Worm (Caenorhabditis elegans) whole organism, L3 larva: ENCODE data around the gene ZK632.4.

ENCODE experiments used
- aly-2 ChIP-seq: fragments of 150-350 bp; optimal IDR thresholded peaks from 2 replicates; lab custom pipeline; 2014; ENCODE audit warnings: missing biosample characterization, missing genetic modification characterization
- ama-1 ChIP-seq: fragments of 150-350 bp; optimal IDR thresholded peaks from 2 replicates; lab custom pipeline; 2018
- ceh-16 ChIP-seq: sonication (generic microtip); optimal IDR thresholded peaks from 2 replicates; lab custom pipeline; 2017; ENCODE audit warnings: missing biosample characterization, missing genetic modification characterization
- ceh-28 ChIP-seq: fragments of 150-350 bp; optimal IDR thresholded peaks from 2 replicates; lab custom pipeline; 2014; ENCODE audit warnings: missing biosample characterization, missing genetic modification reagents, missing genetic modification characterization
- ceh-82 ChIP-seq: fragments of 150-350 bp; optimal IDR thresholded peaks from 2 replicates; lab custom pipeline; 2014; ENCODE audit warnings: missing biosample characterization, missing genetic modification characterization
- ceh-9 ChIP-seq: sonication (generic microtip); optimal IDR thresholded peaks from 2 replicates; lab custom pipeline; 2018; ENCODE audit warnings: missing biosample characterization, missing genetic modification characterization
- daf-12 ChIP-seq: fragments of 150-350 bp; optimal IDR thresholded peaks from 2 replicates; lab custom pipeline; 2014; ENCODE audit warnings: missing biosample characterization, missing genetic modification reagents, missing genetic modification characterization
- elt-2 ChIP-seq: sonication (generic microtip); optimal IDR thresholded peaks from 2 replicates; lab custom pipeline; 2016; ENCODE audit warnings: missing genetic modification reagents, mild to moderate bottlenecking, missing genetic modification characterization, missing compliant biosample characterization
- elt-3 ChIP-seq, 3 experiments: fragments of 150-350 bp in 1 of 3; sonication (generic microtip) in 2 of 3; optimal IDR thresholded peaks; 2 replicates in 2 of 3; 4 replicates in 1 of 3; lab custom pipeline; 2014 to 2017; ENCODE audit warnings: missing biosample characterization in 3 of 3, missing genetic modification characterization in 3 of 3
- eor-1 ChIP-seq, 2 experiments: fragments of 150-350 bp; optimal IDR thresholded peaks; 2 replicates each; lab custom pipeline; 2014 to 2018; ENCODE audit warnings: missing biosample characterization in 2 of 2, missing genetic modification characterization in 2 of 2
- fkh-10 ChIP-seq: sonication (generic microtip); optimal IDR thresholded peaks from 2 replicates; lab custom pipeline; 2017; ENCODE audit warnings: missing biosample characterization, missing genetic modification reagents, missing genetic modification characterization
- fos-1 ChIP-seq: fragments of 150-350 bp; optimal IDR thresholded peaks from 2 replicates; lab custom pipeline; 2014; ENCODE audit warnings: missing biosample characterization, missing genetic modification characterization
- hmg-11 ChIP-seq: sonication (generic microtip); optimal IDR thresholded peaks from 2 replicates; lab custom pipeline; 2016; ENCODE audit warnings: missing genetic modification characterization, missing compliant biosample characterization
- lin-39 ChIP-seq: fragments of 150-350 bp; optimal IDR thresholded peaks from 2 replicates; lab custom pipeline; 2018; ENCODE audit warnings: missing biosample characterization, missing genetic modification reagents, missing genetic modification characterization
- lsy-12 ChIP-seq: sonication (generic microtip); optimal IDR thresholded peaks from 2 replicates; lab custom pipeline; 2016; ENCODE audit warnings: mild to moderate bottlenecking, missing genetic modification characterization, missing compliant biosample characterization
- nhr-11 ChIP-seq: fragments of 150-350 bp; optimal IDR thresholded peaks from 2 replicates; lab custom pipeline; 2014; ENCODE audit warnings: missing biosample characterization, missing genetic modification characterization
- nhr-12 ChIP-seq: fragments of 150-350 bp; optimal IDR thresholded peaks from 2 replicates; lab custom pipeline; 2014; ENCODE audit warnings: missing biosample characterization, missing genetic modification characterization
- nhr-23 ChIP-seq: fragments of 150-350 bp; optimal IDR thresholded peaks from 2 replicates; lab custom pipeline; 2014; ENCODE audit warnings: missing biosample characterization, missing genetic modification reagents, missing genetic modification characterization
- nhr-237 ChIP-seq: fragments of 150-350 bp; optimal IDR thresholded peaks from 2 replicates; lab custom pipeline; 2014; ENCODE audit warnings: missing biosample characterization, missing genetic modification characterization
- nhr-25 ChIP-seq: sonication (generic microtip); optimal IDR thresholded peaks from 2 replicates; lab custom pipeline; 2017; ENCODE audit warnings: missing biosample characterization, missing genetic modification characterization
- nhr-67 ChIP-seq: fragments of 150-350 bp; optimal IDR thresholded peaks from 2 replicates; lab custom pipeline; 2014; ENCODE audit warnings: missing biosample characterization, missing genetic modification characterization
- nhr-77 ChIP-seq: fragments of 150-350 bp; optimal IDR thresholded peaks from 2 replicates; lab custom pipeline; 2014; ENCODE audit warnings: missing biosample characterization, missing genetic modification characterization
- pha-4 ChIP-seq: fragments of 150-350 bp; optimal IDR thresholded peaks from 2 replicates; lab custom pipeline; 2014; ENCODE audit warnings: missing biosample characterization, missing genetic modification reagents, missing genetic modification characterization
- pqm-1 ChIP-seq: fragments of 150-350 bp; optimal IDR thresholded peaks from 2 replicates; lab custom pipeline; 2017; ENCODE audit warnings: missing biosample characterization, missing genetic modification characterization, inconsistent platforms
- sea-2 ChIP-seq: fragments of 150-350 bp; sonication (generic microtip); optimal IDR thresholded peaks from 4 replicates; lab custom pipeline; 2014; ENCODE audit warnings: missing biosample characterization, missing genetic modification reagents, missing genetic modification characterization
- skn-1 ChIP-seq: fragments of 150-350 bp; optimal IDR thresholded peaks from 2 replicates; lab custom pipeline; 2014; ENCODE audit warnings: missing biosample characterization, missing genetic modification characterization
- snpc-4 ChIP-seq: fragments of 150-350 bp; optimal IDR thresholded peaks from 2 replicates; lab custom pipeline; 2014; ENCODE audit warnings: missing biosample characterization, missing genetic modification characterization
- tbx-2 ChIP-seq: sonication (generic microtip); optimal IDR thresholded peaks from 2 replicates; lab custom pipeline; 2016; ENCODE audit warnings: mild to moderate bottlenecking, missing genetic modification characterization, missing compliant biosample characterization
- unc-39 ChIP-seq: sonication (generic microtip); optimal IDR thresholded peaks from 4 replicates; lab custom pipeline; 2017; ENCODE audit warnings: missing biosample characterization, missing genetic modification characterization
- zag-1 ChIP-seq: fragments of 150-350 bp; optimal IDR thresholded peaks from 2 replicates; lab custom pipeline; 2014; ENCODE audit warnings: missing biosample characterization, missing genetic modification characterization
- ztf-11 ChIP-seq: fragments of 150-350 bp; optimal IDR thresholded peaks from 2 replicates; lab custom pipeline; 2014; ENCODE audit warnings: missing biosample characterization, missing genetic modification characterization
- ztf-4 ChIP-seq: fragments of 150-350 bp; optimal IDR thresholded peaks from 2 replicates; lab custom pipeline; 2014; ENCODE audit warnings: missing biosample characterization, missing genetic modification characterization

The ZK632.4 gene

DNA sequence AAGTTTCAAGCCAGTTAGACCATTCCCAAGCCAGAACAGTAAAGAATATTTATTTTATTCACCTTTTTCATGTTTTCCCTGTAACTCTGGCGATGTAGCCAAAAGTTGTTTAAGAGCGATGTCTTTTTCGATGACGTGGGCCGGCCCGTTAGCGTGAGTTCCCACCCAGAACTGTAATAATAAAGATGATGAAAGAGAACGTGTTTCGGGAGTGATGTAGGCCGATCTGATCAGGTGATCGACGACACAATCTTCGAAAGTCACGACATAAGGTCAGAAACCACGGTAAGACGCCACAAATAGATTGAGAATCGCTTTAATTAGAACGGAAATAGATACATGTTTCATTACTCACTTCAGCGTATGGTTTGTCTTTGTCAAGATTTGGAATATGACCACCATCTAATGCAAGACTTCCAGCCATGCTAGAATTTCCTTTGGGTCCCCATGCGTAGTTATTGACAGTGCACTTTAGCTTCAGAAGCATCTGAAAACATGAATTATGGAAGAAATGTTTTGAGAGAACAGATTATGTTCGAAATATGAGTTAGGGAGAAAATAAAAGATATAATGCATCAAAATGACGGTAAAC is at the start of gene ZK632.4:
ZK632.4 (minus strand) TSS at position 487 of the 592 bp plus-strand sequence.
- TF ChIP-seq nhr-25 (peak; percentile 26), fkh-10 (GFP tag; lab: Kevin White, UChicago) (no peak), snpc-4 (tag; lab: Kevin White, UChicago) (no peak), nhr-23 (tag; lab: Kevin White, UChicago) (peak; percentile 53), ceh-82 (tag; lab: Kevin White, UChicago) (no peak)

DNA sequence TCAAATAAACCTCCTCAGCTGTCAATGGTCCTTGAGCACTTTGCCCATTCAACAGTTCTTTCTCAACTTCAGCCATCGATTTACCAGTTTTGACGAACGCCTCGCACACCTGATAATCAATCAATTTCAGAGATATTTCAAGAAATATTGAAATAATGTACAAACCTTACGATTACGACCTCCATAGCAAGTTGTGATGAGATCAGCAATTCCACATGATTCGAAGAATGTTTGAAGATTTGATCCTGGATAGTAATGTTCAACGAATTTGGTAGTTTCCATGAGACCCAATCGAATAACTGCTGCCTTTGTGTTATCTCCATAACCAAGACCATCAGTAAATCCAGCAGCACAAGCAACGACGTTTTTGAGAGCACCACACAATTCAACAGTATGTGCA is 47.7 kb upstream of the ZK632.4 start:
- TF ChIP-seq nhr-237 (tag; lab: Kevin White, UChicago) (no peak), nhr-67 (tag; lab: Kevin White, UChicago) (no peak), ceh-16 (no peak), nhr-25 (no peak), ceh-82 (tag; lab: Kevin White, UChicago) (no peak), ama-1 (lab: Kevin White, UChicago) (no peak), daf-12 (tag; lab: Kevin White, UChicago) (no peak), hmg-11 (tag; lab: Kevin White, UChicago) (no peak), sea-2 (no peak), unc-39 (tag; lab: Kevin White, UChicago) (no peak), fos-1 (tag; lab: Kevin White, UChicago) (no peak), nhr-11 (no peak), nhr-12 (tag; lab: Kevin White, UChicago) (no peak), lin-39 (tag; lab: Kevin White, UChicago) (no peak), snpc-4 (tag; lab: Kevin White, UChicago) (no peak), skn-1 (tag; lab: Kevin White, UChicago) (no peak), ceh-9 (tag; lab: Kevin White, UChicago) (no peak)

DNA sequence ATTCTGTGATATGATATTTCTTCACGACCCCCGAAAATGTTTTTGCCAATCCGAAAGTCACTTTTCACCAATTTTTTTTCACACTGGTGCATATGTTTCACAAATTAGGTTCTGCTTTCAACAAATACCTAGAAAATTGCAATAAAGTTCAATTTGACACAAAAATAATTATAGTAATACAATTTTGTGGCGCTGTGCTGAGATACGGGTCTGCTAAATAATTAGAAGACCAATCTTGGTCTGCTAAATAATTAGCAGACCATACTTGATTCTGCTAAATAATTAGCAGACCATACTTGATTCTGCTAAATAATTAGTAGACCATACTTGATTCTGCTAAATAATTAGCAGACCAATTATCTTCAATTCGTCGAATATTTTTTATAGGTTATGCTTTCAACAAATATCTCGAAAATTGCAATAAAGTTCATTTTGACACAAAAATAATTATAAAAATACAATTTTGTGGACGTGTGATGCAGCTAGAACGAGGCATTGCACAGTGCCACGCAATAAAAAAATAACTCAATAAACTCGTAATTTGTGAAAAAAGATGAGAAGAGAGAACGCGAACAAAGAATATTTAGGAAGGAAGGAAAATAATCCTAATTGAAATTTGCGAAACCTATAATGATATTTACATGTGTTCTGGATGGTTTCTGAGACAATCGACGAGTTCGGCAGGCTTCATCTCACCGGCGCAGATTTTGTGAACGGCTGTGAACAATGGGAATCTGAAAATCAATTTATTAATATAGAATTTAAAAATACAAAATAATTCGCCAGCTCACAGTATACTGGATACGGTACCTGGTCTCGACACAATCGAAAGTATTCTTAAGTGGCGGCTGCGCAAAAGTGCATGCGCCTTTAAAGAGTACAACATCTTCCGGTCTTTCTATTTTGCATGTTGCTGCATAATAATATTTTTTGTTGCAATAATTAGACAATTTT is 46.7 kb upstream of the ZK632.4 start:
- TF ChIP-seq nhr-12 (tag; lab: Kevin White, UChicago) (no peak), fkh-10 (GFP tag; lab: Kevin White, UChicago) (no peak), aly-2 (tag; lab: Kevin White, UChicago) (no peak), ama-1 (lab: Kevin White, UChicago) (peak; percentile 7), elt-2 (tag; lab: Kevin White, UChicago) (peak; percentile 15)

DNA sequence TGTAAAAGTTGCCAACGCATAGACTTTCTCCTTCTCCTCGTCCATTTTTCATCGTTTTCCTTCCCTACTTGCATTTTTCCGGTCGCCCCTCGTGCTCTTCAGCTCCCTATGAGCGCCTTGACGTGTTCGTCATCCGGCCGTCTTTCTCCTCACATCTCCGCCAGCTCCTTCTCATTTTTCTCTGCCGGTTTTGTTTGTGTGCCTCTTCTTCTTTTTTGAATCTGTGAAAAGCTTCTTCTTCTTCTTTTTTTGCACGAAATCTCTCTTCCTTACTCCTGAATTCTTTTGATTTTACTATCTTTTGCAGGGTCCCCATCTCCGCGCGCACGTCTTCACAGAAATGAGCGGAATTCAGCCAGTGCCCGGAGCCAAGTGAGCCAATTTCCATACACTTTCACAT is 44.3 kb upstream of the ZK632.4 start, which contains the start of gene K11H3.3:
K11H3.3 (plus strand) TSS at position 308 of the 400 bp plus-strand sequence.
- TF ChIP-seq lin-39 (tag; lab: Kevin White, UChicago) (peak; percentile 49), hmg-11 (tag; lab: Kevin White, UChicago) (no peak)

DNA sequence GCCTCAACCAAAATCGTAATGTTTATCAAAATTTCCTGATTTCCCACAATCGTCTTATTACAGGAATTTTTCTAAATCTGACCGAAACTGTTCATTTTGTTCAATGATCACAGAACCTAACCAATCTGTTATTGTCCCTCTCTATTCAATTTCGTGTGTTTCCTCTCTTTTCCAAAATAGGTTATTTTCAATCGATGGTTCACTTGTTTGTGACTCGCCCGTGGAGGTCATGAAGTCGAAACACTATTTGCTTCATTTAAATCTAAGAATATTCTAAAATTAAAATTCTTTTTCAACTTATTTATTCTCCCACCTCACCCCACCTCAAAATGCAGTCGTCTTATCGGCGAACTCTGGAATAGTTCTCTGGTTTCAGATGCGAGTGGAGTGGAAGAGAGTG is 43.6 kb upstream of the ZK632.4 start:
- TF ChIP-seq snpc-4 (tag; lab: Kevin White, UChicago) (no peak), zag-1 (tag; lab: Kevin White, UChicago) (no peak), pqm-1 (peak; percentile 49), ztf-11 (no peak), elt-2 (tag; lab: Kevin White, UChicago) (peak; percentile 21), nhr-77 (no peak), eor-1 (tag; optimal IDR thresholded peaks at IDR 0.05; lab: Kevin White, UChicago) (no peak), tbx-2 (tag; lab: Kevin White, UChicago) (no peak), hmg-11 (tag; lab: Kevin White, UChicago) (no peak)

DNA sequence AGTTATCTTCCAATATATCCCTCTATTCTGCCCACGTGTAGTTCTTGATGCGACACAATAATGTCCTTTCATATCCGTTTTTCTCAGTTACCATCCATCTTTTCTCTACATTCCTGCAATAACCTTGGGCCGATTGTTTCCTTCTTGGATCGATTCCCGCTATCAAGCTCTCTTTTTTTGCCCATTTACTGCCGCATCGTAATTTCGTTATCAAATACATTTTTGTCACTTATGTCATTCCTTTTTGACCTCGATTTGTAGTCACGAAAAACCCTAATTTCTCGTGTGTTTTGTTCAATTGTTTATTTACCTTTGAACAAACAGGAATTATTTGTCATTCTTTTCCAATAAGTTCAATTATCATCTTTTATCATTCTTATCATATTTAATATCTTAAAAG is 42.7 kb upstream of the ZK632.4 start:
- TF ChIP-seq pha-4 (tag; lab: Kevin White, UChicago) (peak; percentile 75), ztf-4 (tag; lab: Kevin White, UChicago) (no peak), pqm-1 (peak; percentile 82), nhr-67 (tag; lab: Kevin White, UChicago) (no peak), lsy-12 (tag; lab: Kevin White, UChicago) (no peak), aly-2 (tag; lab: Kevin White, UChicago) (no peak), elt-2 (tag; lab: Kevin White, UChicago) (peak; percentile 77), skn-1 (tag; lab: Kevin White, UChicago) (peak; percentile 67), ceh-28 (peak; percentile 59), elt-3 (tag; optimal IDR thresholded peaks at IDR 0.05; lab: Kevin White, UChicago) (peak in 2 of 3 experiments; percentile 9 to 57)
